Worm (Caenorhabditis elegans) whole organism, L1 larva: Measurements from ENCODE around the gene egl-10.

Experiments
- alr-1 ChIP-seq: fragments of 200-800 bp; sonication (Bioruptor generic); optimal IDR thresholded peaks from 2 replicates; lab custom pipeline; 2018; ENCODE audit warnings: borderline replicate concordance, mild to moderate bottlenecking, missing genetic modification characterization, missing compliant biosample characterization
- aly-2 ChIP-seq: fragments of 150-350 bp; optimal IDR thresholded peaks from 2 replicates; lab custom pipeline; 2014; ENCODE audit warnings: missing biosample characterization, missing genetic modification characterization
- ama-1 ChIP-seq: fragments of 150-350 bp; optimal IDR thresholded peaks from 2 replicates; lab custom pipeline; 2014
- ceh-8 ChIP-seq: fragments of 200-800 bp; sonication (Bioruptor generic); optimal IDR thresholded peaks from 2 replicates; lab custom pipeline; 2018; ENCODE audit warnings: mild to moderate bottlenecking, missing genetic modification characterization, moderate library complexity, missing compliant biosample characterization
- efl-1 ChIP-seq, 4 experiments: fragments of 150-350 bp; optimal IDR thresholded peaks in 3 of 4; peaks in 1 of 4; 1 replicate in 1 of 4; 2 replicates in 3 of 4; lab custom pipeline; 2014; ENCODE audit warnings: missing biosample characterization in 2 of 4, missing genetic modification characterization in 2 of 4, missing genetic modification reagents in 2 of 4
- egl-13 ChIP-seq: sonication (generic microtip); optimal IDR thresholded peaks from 2 replicates; lab custom pipeline; 2016; ENCODE audit warnings: missing genotype, missing genetic modification reagents, missing genetic modification characterization, missing compliant biosample characterization
- elt-2 ChIP-seq: sonication (generic microtip); optimal IDR thresholded peaks from 2 replicates; lab custom pipeline; 2016; ENCODE audit warnings: missing genetic modification characterization, mild to moderate bottlenecking, inconsistent platforms, missing compliant biosample characterization, missing genetic modification reagents
- fos-1 ChIP-seq: fragments of 150-350 bp; optimal IDR thresholded peaks from 2 replicates; lab custom pipeline; 2014; ENCODE audit warnings: missing biosample characterization, missing genetic modification characterization
- grh-1 ChIP-seq: fragments of 200-800 bp; sonication (Bioruptor generic); IDR thresholded peaks from 2 replicates; pipeline ENCODE4 v1.3.6; 2022; ENCODE audit warnings: missing genetic modification reagents, missing genetic modification characterization, missing compliant biosample characterization
- hlh-17 ChIP-seq: fragments of 200-800 bp; sonication (Bioruptor generic); optimal IDR thresholded peaks from 2 replicates; lab custom pipeline; 2018; ENCODE audit warnings: missing genetic modification characterization, mild to moderate bottlenecking, missing compliant biosample characterization, moderate library complexity, borderline replicate concordance
- irx-1 ChIP-seq: sonication (generic microtip); optimal IDR thresholded peaks from 2 replicates; lab custom pipeline; 2016; ENCODE audit warnings: missing genetic modification characterization, missing compliant biosample characterization
- isw-1 ChIP-seq: fragments of 200-800 bp; sonication (Bioruptor generic); IDR thresholded peaks from 2 replicates; pipeline ENCODE4 v1.3.6; 2022; ENCODE audit warnings: missing genetic modification characterization, missing compliant biosample characterization
- lin-14 ChIP-seq: fragments of 200-800 bp; sonication (Bioruptor generic); optimal IDR thresholded peaks from 2 replicates; lab custom pipeline; 2018; ENCODE audit warnings: mild to moderate bottlenecking, missing genetic modification characterization, moderate library complexity, missing compliant biosample characterization
- lin-15B ChIP-seq: fragments of 150-350 bp; sonication (generic microtip); optimal IDR thresholded peaks from 3 replicates; lab custom pipeline; 2014; ENCODE audit warnings: missing biosample characterization, missing genetic modification characterization
- lin-35 ChIP-seq, 2 experiments: fragments of 150-350 bp; optimal IDR thresholded peaks; 2 replicates each; lab custom pipeline; 2014; ENCODE audit warnings: missing biosample characterization in 2 of 2, missing genetic modification characterization in 2 of 2, missing genetic modification reagents in 2 of 2
- lin-39 ChIP-seq: fragments of 150-350 bp; optimal IDR thresholded peaks from 2 replicates; lab custom pipeline; 2014; ENCODE audit warnings: missing biosample characterization, missing genetic modification reagents, missing genetic modification characterization
- lsy-2 ChIP-seq, 2 experiments: fragments of 150-350 bp; optimal IDR thresholded peaks; 2 replicates each; lab custom pipeline; 2014; ENCODE audit warnings: missing biosample characterization in 2 of 2, missing genetic modification characterization in 2 of 2
- mab-9 ChIP-seq: fragments of 200-800 bp; sonication (Bioruptor generic); IDR thresholded peaks from 2 replicates; pipeline ENCODE4 v1.3.6; 2022; ENCODE audit warnings: missing genetic modification reagents, missing genetic modification characterization, missing compliant biosample characterization
- mep-1 ChIP-seq: fragments of 150-350 bp; optimal IDR thresholded peaks from 2 replicates; lab custom pipeline; 2014; ENCODE audit warnings: missing biosample characterization, missing genetic modification characterization
- nhr-11 ChIP-seq: fragments of 150-350 bp; optimal IDR thresholded peaks from 2 replicates; lab custom pipeline; 2014; ENCODE audit warnings: missing biosample characterization, missing genetic modification characterization
- nhr-12 ChIP-seq: sonication (generic microtip); optimal IDR thresholded peaks from 2 replicates; lab custom pipeline; 2017; ENCODE audit warnings: missing biosample characterization, missing genetic modification characterization
- nhr-19 ChIP-seq: fragments of 200-800 bp; sonication (Bioruptor generic); conservative IDR thresholded peaks from 2 replicates; pipeline ENCODE4 v1.3.6; 2022; ENCODE audit warnings: missing genetic modification characterization, missing compliant biosample characterization
- nhr-20 ChIP-seq: sonication (generic microtip); optimal IDR thresholded peaks from 2 replicates; lab custom pipeline; 2016; ENCODE audit warnings: mild to moderate bottlenecking, missing genetic modification characterization, missing compliant biosample characterization
- nhr-237 ChIP-seq: fragments of 150-350 bp; optimal IDR thresholded peaks from 2 replicates; lab custom pipeline; 2014; ENCODE audit warnings: missing biosample characterization, missing genetic modification characterization
- nhr-28 ChIP-seq: fragments of 150-350 bp; optimal IDR thresholded peaks from 2 replicates; lab custom pipeline; 2014; ENCODE audit warnings: missing biosample characterization, missing genetic modification characterization
- nhr-76 ChIP-seq: sonication (generic microtip); optimal IDR thresholded peaks from 2 replicates; lab custom pipeline; 2017; ENCODE audit warnings: missing biosample characterization, missing genetic modification characterization
- nhr-77 ChIP-seq: fragments of 150-350 bp; optimal IDR thresholded peaks from 2 replicates; lab custom pipeline; 2014; ENCODE audit warnings: missing biosample characterization, missing genetic modification characterization
- nhr-85 ChIP-seq: sonication (generic microtip); peaks from one replicate; lab custom pipeline; 2016; ENCODE audit warnings: missing genetic modification characterization, inconsistent platforms, missing compliant biosample characterization
- pax-3 ChIP-seq: fragments of 200-800 bp; sonication (Bioruptor generic); optimal IDR thresholded peaks from 2 replicates; lab custom pipeline; 2018; ENCODE audit warnings: mild to moderate bottlenecking, missing genetic modification characterization, moderate library complexity, missing compliant biosample characterization
- pqm-1 ChIP-seq: sonication (generic microtip); optimal IDR thresholded peaks from 3 replicates; lab custom pipeline; 2017; ENCODE audit warnings: missing biosample characterization, missing genetic modification characterization
- rnt-1 ChIP-seq: sonication (generic microtip); optimal IDR thresholded peaks from 2 replicates; lab custom pipeline; 2016; ENCODE audit warnings: mild to moderate bottlenecking, missing genetic modification characterization, moderate library complexity, missing compliant biosample characterization
- skn-1 ChIP-seq: fragments of 150-350 bp; optimal IDR thresholded peaks from 2 replicates; lab custom pipeline; 2014; ENCODE audit warnings: missing biosample characterization, missing genetic modification characterization
- snu-23 ChIP-seq: sonication (generic microtip); optimal IDR thresholded peaks from 2 replicates; lab custom pipeline; 2016; ENCODE audit warnings: missing genetic modification characterization, missing compliant biosample characterization
- sox-4 ChIP-seq: sonication (generic microtip); optimal IDR thresholded peaks from 2 replicates; lab custom pipeline; 2016; ENCODE audit warnings: missing genetic modification characterization, missing compliant biosample characterization
- sup-37 ChIP-seq: fragments of 200-800 bp; sonication (Bioruptor generic); optimal IDR thresholded peaks from 2 replicates; lab custom pipeline; 2018; ENCODE audit warnings: mild to moderate bottlenecking, missing genetic modification characterization, missing compliant biosample characterization
- swsn-7 ChIP-seq: sonication (generic microtip); optimal IDR thresholded peaks from 2 replicates; lab custom pipeline; 2016; ENCODE audit warnings: missing genetic modification characterization, missing compliant biosample characterization
- unc-98 ChIP-seq: fragments of 200-800 bp; sonication (Bioruptor generic); IDR thresholded peaks from 2 replicates; pipeline ENCODE4 v1.3.6; 2022; ENCODE audit warnings: missing genetic modification characterization, missing compliant biosample characterization
- xbp-1 ChIP-seq: sonication (generic microtip); optimal IDR thresholded peaks from 2 replicates; lab custom pipeline; 2016; ENCODE audit warnings: missing genetic modification characterization, missing compliant biosample characterization

egl-10 gene

DNA sequence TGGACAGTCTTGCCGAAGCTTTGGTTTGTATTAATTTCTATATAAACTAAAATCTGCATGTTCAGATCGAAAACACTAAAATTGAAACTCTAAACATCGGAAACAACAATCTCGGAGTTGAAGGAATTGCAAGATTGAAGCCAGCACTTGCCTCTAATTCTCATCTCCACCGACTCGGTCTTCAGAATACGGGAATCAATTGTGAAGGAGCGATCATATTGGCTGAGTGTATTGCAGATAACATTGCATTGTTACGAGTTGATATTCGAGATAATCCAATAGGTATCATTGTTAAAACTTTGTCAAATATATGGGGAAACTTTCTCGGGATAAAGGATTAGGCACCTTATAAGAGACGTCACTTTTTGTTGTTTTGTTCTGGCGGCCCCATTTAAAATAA lies 7.5 kb upstream of the egl-10 start:
- TF ChIP-seq nhr-28 (tag; lab: Kevin White, UChicago) (no peak), rnt-1 (no peak), skn-1 (tag; lab: Kevin White, UChicago) (no peak), xbp-1 (tag; lab: Kevin White, UChicago) (no peak), unc-98 (GFP tag; lab: Robert Waterston, UW) (no peak), sox-4 (no peak), alr-1 (tag; lab: Kevin White, UChicago) (no peak), mab-9 (GFP tag; lab: Robert Waterston, UW) (no peak), mep-1 (tag; lab: Kevin White, UChicago) (no peak), isw-1 (GFP tag; lab: Robert Waterston, UW) (no peak), grh-1 (no peak), snu-23 (GFP tag; lab: Kevin White, UChicago) (no peak), fos-1 (tag; lab: Kevin White, UChicago) (no peak), hlh-17 (GFP tag; lab: Kevin White, UChicago) (no peak), lin-15B (tag; lab: Kevin White, UChicago) (no peak), ceh-8 (GFP tag; lab: Kevin White, UChicago) (no peak), nhr-76 (no peak), nhr-85 (tag; lab: Kevin White, UChicago) (no peak), nhr-77 (tag; lab: Kevin White, UChicago) (no peak), nhr-237 (tag; lab: Kevin White, UChicago) (no peak)
- TF ChIP-seq, all 84 proteins: peak for 0

DNA sequence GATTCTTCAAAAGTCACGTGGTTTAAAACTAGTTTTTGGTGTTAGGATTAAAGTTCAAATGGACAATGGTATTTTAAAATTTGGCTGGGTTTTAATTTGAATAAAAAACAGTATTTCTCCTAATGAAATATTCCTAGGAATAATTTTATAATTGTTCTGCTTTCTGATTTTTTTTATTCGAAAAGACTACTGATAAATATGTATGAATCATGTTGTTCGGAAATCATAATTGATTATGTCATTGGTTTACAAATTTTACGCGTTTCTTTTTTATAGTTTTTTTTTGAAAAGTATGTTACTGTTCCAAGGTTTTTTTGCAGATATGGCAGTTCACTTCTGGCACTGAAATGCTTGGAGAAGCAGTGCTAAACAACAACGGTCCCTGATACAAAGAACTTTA lies 5.6 kb upstream of the egl-10 start, which contains the start of gene F28C1.3:
Gene F28C1.3, plus strand, starts transcription at position 301 of the 400 bp plus-strand sequence.
- TF ChIP-seq lsy-2 (tag; optimal IDR thresholded peaks at IDR 0.05; lab: Kevin White, UChicago) (no peak), nhr-11 (tag; lab: Kevin White, UChicago) (no peak), lin-14 (GFP tag; lab: Kevin White, UChicago) (no peak), grh-1 (no peak), aly-2 (tag; lab: Kevin White, UChicago) (no peak), rnt-1 (no peak)

DNA sequence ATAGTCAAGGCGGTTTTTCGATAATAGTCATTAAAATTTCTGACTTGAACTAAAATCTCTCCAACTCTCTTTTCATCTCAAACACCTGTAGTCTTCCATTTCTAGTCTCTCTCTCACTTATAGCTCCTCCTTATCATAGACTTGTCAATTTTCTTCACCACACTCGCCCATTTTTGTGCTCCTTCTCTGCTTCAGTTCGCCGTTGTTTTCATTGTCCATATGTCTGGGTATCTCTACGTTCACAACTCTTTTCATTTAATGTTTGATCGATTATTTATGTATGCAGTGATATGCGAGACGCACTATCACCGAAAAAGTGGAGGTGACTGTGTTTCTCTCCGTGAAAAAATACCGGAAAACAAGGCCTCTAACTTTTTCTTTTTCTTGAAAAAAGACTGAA lies 4.9 kb upstream of the egl-10 start:
- TF ChIP-seq egl-13 (tag; lab: Kevin White, UChicago): no peak
- no peak for TF ChIP-seq nhr-19 (GFP tag; lab: Robert Waterston, UW)
- TF ChIP-seq alr-1 (tag; lab: Kevin White, UChicago): no peak
- TF ChIP-seq pax-3 (tag; lab: Kevin White, UChicago): peak; percentile 5
- peak; percentile 26 for TF ChIP-seq lin-14 (GFP tag; lab: Kevin White, UChicago)
- TF ChIP-seq nhr-237 (tag; lab: Kevin White, UChicago): no peak
- peak in 1 of 2 experiments; percentile 19 for TF ChIP-seq lin-35 (GFP tag; optimal IDR thresholded peaks at IDR 0.05; lab: Kevin White, UChicago)
- peak; percentile 8 for TF ChIP-seq nhr-20 (tag; lab: Kevin White, UChicago)
- TF ChIP-seq lin-39 (tag; lab: Kevin White, UChicago): no peak
- TF ChIP-seq elt-2 (tag; lab: Kevin White, UChicago): peak; percentile 67
- TF ChIP-seq pqm-1: peak; percentile 29
- TF ChIP-seq nhr-12 (tag; lab: Kevin White, UChicago): no peak
- no peak for TF ChIP-seq efl-1 (optimal IDR thresholded peaks at IDR 0.05; lab: Kevin White, UChicago)
- no peak for TF ChIP-seq efl-1 (GFP tag; optimal IDR thresholded peaks at IDR 0.05 in 1 of 2; lab: Kevin White, UChicago)
- no peak for TF ChIP-seq ama-1 (lab: Kevin White, UChicago)
- TF ChIP-seq swsn-7 (tag; lab: Kevin White, UChicago): no peak

DNA sequence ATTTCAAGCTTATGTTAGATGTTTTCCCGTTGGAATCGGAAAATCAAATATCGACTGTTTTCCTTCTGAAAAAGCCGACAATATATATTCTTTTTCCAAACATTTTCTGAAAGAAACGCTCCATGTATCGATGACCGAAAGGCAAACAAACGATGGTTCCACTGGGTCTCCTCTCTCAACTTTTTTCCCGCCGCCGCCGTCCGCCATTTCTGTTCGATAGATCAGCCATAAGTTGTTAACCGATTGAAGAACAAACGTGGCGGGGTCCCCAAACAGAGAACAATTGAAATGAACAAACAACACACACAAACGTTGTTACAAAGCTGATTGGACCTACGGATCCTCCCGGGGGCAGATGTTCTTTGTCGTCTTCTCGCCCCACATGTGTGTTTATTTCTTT lies 3.8 kb upstream of the egl-10 start:
- TF ChIP-seq lin-14 (GFP tag; lab: Kevin White, UChicago) (peak; percentile 20), nhr-11 (tag; lab: Kevin White, UChicago) (no peak), irx-1 (tag; lab: Kevin White, UChicago) (no peak), sup-37 (GFP tag; lab: Kevin White, UChicago) (no peak), skn-1 (tag; lab: Kevin White, UChicago) (no peak), lsy-2 (tag; optimal IDR thresholded peaks at IDR 0.05; lab: Kevin White, UChicago) (no peak)
